Worm (Caenorhabditis elegans) whole organism, L2 larva: ENCODE results near the gene nlg-1.

Experiments
- C34F6.9 ChIP-seq: fragments of 150-350 bp; optimal IDR thresholded peaks from 2 replicates; lab custom pipeline; 2014; ENCODE audit warnings: missing biosample characterization, missing genetic modification characterization
- F13H6.1 ChIP-seq: sonication (generic microtip); optimal IDR thresholded peaks from 2 replicates; lab custom pipeline; 2016; ENCODE audit warnings: missing genetic modification characterization, missing compliant biosample characterization
- R02D3.7 ChIP-seq: fragments of 150-350 bp; optimal IDR thresholded peaks from 2 replicates; lab custom pipeline; 2014; ENCODE audit warnings: missing biosample characterization, missing genetic modification characterization
- ZK546.5 ChIP-seq: sonication (generic microtip); optimal IDR thresholded peaks from 2 replicates; lab custom pipeline; 2017; ENCODE audit warnings: missing biosample characterization, missing genetic modification characterization
- alr-1 ChIP-seq: fragments of 150-350 bp; optimal IDR thresholded peaks from 2 replicates; lab custom pipeline; 2014; ENCODE audit warnings: missing biosample characterization, missing genetic modification characterization
- aly-2 ChIP-seq: fragments of 150-350 bp; optimal IDR thresholded peaks from 2 replicates; lab custom pipeline; 2014; ENCODE audit warnings: missing biosample characterization, missing genetic modification characterization
- ama-1 ChIP-seq: fragments of 150-350 bp; optimal IDR thresholded peaks from 2 replicates; lab custom pipeline; 2018; ENCODE audit warnings: inconsistent platforms
- blmp-1 ChIP-seq: sonication (generic microtip); optimal IDR thresholded peaks from 2 replicates; lab custom pipeline; 2017; ENCODE audit warnings: missing genetic modification characterization, mild to moderate bottlenecking, missing compliant biosample characterization, antibody characterized with exemption, moderate library complexity; ENCODE audit not compliant: insufficient read depth
- ceh-82 ChIP-seq: fragments of 150-350 bp; optimal IDR thresholded peaks from 2 replicates; lab custom pipeline; 2014; ENCODE audit warnings: missing biosample characterization, missing genetic modification characterization
- crh-2 ChIP-seq: sonication (generic microtip); optimal IDR thresholded peaks from 2 replicates; lab custom pipeline; 2017; ENCODE audit warnings: missing biosample characterization, missing genetic modification characterization
- dmd-4 ChIP-seq: sonication (generic microtip); optimal IDR thresholded peaks from 2 replicates; lab custom pipeline; 2017; ENCODE audit warnings: missing biosample characterization, missing genetic modification characterization
- egl-27 ChIP-seq: sonication (generic microtip); optimal IDR thresholded peaks from 3 replicates; lab custom pipeline; 2017; ENCODE audit warnings: missing biosample characterization, missing genetic modification reagents, missing genetic modification characterization
- elt-1 ChIP-seq: fragments of 150-350 bp; optimal IDR thresholded peaks from 2 replicates; lab custom pipeline; 2014; ENCODE audit warnings: missing biosample characterization, missing genetic modification characterization
- elt-3 ChIP-seq: sonication (generic microtip); optimal IDR thresholded peaks from 2 replicates; lab custom pipeline; 2017; ENCODE audit warnings: missing biosample characterization, missing genetic modification characterization
- fos-1 ChIP-seq: fragments of 150-350 bp; optimal IDR thresholded peaks from 2 replicates; lab custom pipeline; 2014; ENCODE audit warnings: missing biosample characterization, missing genetic modification characterization
- lin-11 ChIP-seq: fragments of 150-350 bp; sonication (generic microtip); optimal IDR thresholded peaks from 2 replicates; lab custom pipeline; 2014; ENCODE audit warnings: missing biosample characterization, missing genetic modification characterization, inconsistent platforms, mixed read lengths
- lin-13 ChIP-seq: fragments of 150-350 bp; optimal IDR thresholded peaks from 2 replicates; lab custom pipeline; 2014; ENCODE audit warnings: missing biosample characterization, missing genetic modification reagents, missing genetic modification characterization
- lin-39 ChIP-seq: fragments of 150-350 bp; optimal IDR thresholded peaks from 2 replicates; lab custom pipeline; 2014; ENCODE audit warnings: missing biosample characterization, missing genetic modification reagents, missing genetic modification characterization
- lsy-2 ChIP-seq, 2 experiments: fragments of 150-350 bp in 1 of 2; sonication (generic microtip) in 1 of 2; optimal IDR thresholded peaks; 2 replicates each; lab custom pipeline; 2014 to 2017; ENCODE audit warnings: missing biosample characterization in 2 of 2, missing genetic modification characterization in 2 of 2
- mab-5 ChIP-seq: fragments of 150-350 bp; optimal IDR thresholded peaks from 2 replicates; lab custom pipeline; 2014; ENCODE audit warnings: missing biosample characterization, missing genetic modification characterization
- nhr-10 ChIP-seq: sonication (generic microtip); optimal IDR thresholded peaks from 2 replicates; lab custom pipeline; 2017; ENCODE audit warnings: missing biosample characterization, missing genetic modification characterization
- nhr-129 ChIP-seq: fragments of 150-350 bp; optimal IDR thresholded peaks from 2 replicates; lab custom pipeline; 2014; ENCODE audit warnings: missing biosample characterization, missing genetic modification characterization
- nhr-21 ChIP-seq: fragments of 150-350 bp; optimal IDR thresholded peaks from 2 replicates; lab custom pipeline; 2014; ENCODE audit warnings: missing biosample characterization, missing genetic modification characterization
- nhr-237 ChIP-seq: fragments of 150-350 bp; optimal IDR thresholded peaks from 2 replicates; lab custom pipeline; 2014; ENCODE audit warnings: missing biosample characterization, missing genetic modification characterization
- nhr-6 ChIP-seq: fragments of 150-350 bp; optimal IDR thresholded peaks from 2 replicates; lab custom pipeline; 2014; ENCODE audit warnings: missing biosample characterization, missing genetic modification characterization
- nhr-77 ChIP-seq: fragments of 150-350 bp; optimal IDR thresholded peaks from 2 replicates; lab custom pipeline; 2014; ENCODE audit warnings: missing biosample characterization, missing genetic modification characterization
- peb-1 ChIP-seq: fragments of 150-350 bp; optimal IDR thresholded peaks from 2 replicates; lab custom pipeline; 2014; ENCODE audit warnings: missing biosample characterization, missing genetic modification characterization
- skn-1 ChIP-seq: sonication (generic microtip); optimal IDR thresholded peaks from 2 replicates; lab custom pipeline; 2017; ENCODE audit warnings: missing biosample characterization, missing genetic modification characterization
- sma-3 ChIP-seq: sonication (generic microtip); optimal IDR thresholded peaks from 2 replicates; lab custom pipeline; 2016; ENCODE audit warnings: missing genetic modification reagents, missing genetic modification characterization, missing compliant biosample characterization
- sma-9 ChIP-seq, 2 experiments: fragments of 150-350 bp in 1 of 2; sonication (generic microtip) in 1 of 2; optimal IDR thresholded peaks; 2 replicates each; lab custom pipeline; 2014 to 2016; ENCODE audit warnings: missing genetic modification characterization in 2 of 2, mild to moderate bottlenecking in 1 of 2, missing biosample characterization in 1 of 2, missing compliant biosample characterization in 1 of 2, missing genetic modification reagents in 1 of 2, moderate library complexity in 1 of 2
- snpc-4 ChIP-seq: fragments of 150-350 bp; optimal IDR thresholded peaks from 2 replicates; lab custom pipeline; 2014; ENCODE audit warnings: missing biosample characterization, missing genetic modification characterization
- unc-55 ChIP-seq: fragments of 150-350 bp; sonication (generic microtip); optimal IDR thresholded peaks from 3 replicates; lab custom pipeline; 2014; ENCODE audit warnings: missing biosample characterization, missing genetic modification reagents, missing genetic modification characterization
- zag-1 ChIP-seq: fragments of 150-350 bp; optimal IDR thresholded peaks from 2 replicates; lab custom pipeline; 2014; ENCODE audit warnings: missing biosample characterization, missing genetic modification characterization
- ztf-1 ChIP-seq: fragments of 200-800 bp; sonication (Bioruptor generic); conservative IDR thresholded peaks from 2 replicates; pipeline ENCODE4 v1.3.6; 2022; ENCODE audit warnings: missing genetic modification characterization, missing compliant biosample characterization
- ztf-4 ChIP-seq: fragments of 150-350 bp; optimal IDR thresholded peaks from 2 replicates; lab custom pipeline; 2014; ENCODE audit warnings: missing biosample characterization, missing genetic modification characterization

nlg-1 gene

DNA sequence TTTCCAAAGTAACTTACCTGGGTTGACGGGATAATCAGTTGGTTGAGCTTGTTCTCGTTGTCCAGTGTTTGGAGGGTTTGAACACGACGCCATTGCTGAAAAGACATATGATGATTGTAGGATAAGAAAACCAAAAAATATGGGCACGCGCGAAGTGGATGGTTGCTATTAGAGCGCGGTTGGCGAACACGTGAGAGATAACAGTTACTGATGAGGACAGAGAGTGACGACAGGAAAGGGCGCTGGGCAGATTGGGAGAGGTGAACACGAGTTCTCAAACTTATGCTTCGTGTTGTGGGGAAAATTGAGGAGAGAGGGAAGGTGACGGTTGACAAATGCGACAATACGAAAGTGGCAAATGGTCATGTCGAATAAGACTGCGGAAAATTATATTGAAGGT, 27.1 kb downstream of the nlg-1 start, which contains the start of gene F54B11.8:
F54B11.8 (minus strand) TSS at position 101 of the 400 bp plus-strand sequence.
- TF ChIP-seq R02D3.7 (tag; lab: Kevin White, UChicago): no peak
- TF ChIP-seq nhr-6 (tag; lab: Kevin White, UChicago): no peak
- TF ChIP-seq mab-5 (tag; lab: Kevin White, UChicago): no peak
- TF ChIP-seq lsy-2 (tag; optimal IDR thresholded peaks at IDR 0.05; lab: Kevin White, UChicago): no peak
- TF ChIP-seq alr-1 (tag; lab: Kevin White, UChicago): no peak
- no peak for TF ChIP-seq egl-27 (tag; lab: Kevin White, UChicago)
- no peak for TF ChIP-seq nhr-129
- TF ChIP-seq nhr-10: no peak
- no peak for TF ChIP-seq ama-1 (lab: Kevin White, UChicago)
- TF ChIP-seq unc-55 (GFP tag; lab: Kevin White, UChicago): no peak
- no peak for TF ChIP-seq aly-2 (tag; lab: Kevin White, UChicago)

DNA sequence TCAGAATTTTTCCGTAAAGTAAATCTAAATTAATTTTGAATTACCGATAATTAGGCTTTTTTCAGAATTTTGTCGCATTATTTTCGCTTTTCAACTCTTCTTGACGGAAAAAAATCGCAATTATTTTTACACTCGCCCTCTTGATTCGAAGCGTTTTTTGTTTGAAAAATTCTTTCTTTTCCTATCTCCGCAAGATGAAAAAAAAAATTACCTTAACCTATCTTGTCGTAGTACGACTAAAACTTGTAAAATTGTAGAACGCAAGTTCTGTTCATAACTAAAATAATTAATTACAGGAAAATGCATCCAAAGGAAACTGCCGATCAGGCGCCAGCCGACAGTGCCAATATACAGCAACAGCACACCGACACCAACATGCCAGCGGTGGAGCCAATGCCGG, 30.8 kb downstream of the nlg-1 start, which contains the start of gene F54B11.7:
F54B11.7 (plus strand) TSS at position 301 of the 400 bp plus-strand sequence.
- no peak for TF ChIP-seq egl-27 (tag; lab: Kevin White, UChicago)
- no peak for TF ChIP-seq alr-1 (tag; lab: Kevin White, UChicago)
- TF ChIP-seq ceh-82 (tag; lab: Kevin White, UChicago): no peak
- no peak for TF ChIP-seq elt-3 (tag; lab: Kevin White, UChicago)
- no peak for TF ChIP-seq sma-3 (GFP tag; lab: Kevin White, UChicago)
- TF ChIP-seq blmp-1 (tag; lab: Kevin White, UChicago): no peak
- TF ChIP-seq nhr-6 (tag; lab: Kevin White, UChicago): no peak
- TF ChIP-seq lin-13 (GFP tag; lab: Kevin White, UChicago): no peak
- TF ChIP-seq lsy-2 (tag; optimal IDR thresholded peaks at IDR 0.05; lab: Kevin White, UChicago): no peak
- no peak for TF ChIP-seq C34F6.9 (tag; lab: Kevin White, UChicago)
- TF ChIP-seq lin-39 (tag; lab: Kevin White, UChicago): no peak

DNA sequence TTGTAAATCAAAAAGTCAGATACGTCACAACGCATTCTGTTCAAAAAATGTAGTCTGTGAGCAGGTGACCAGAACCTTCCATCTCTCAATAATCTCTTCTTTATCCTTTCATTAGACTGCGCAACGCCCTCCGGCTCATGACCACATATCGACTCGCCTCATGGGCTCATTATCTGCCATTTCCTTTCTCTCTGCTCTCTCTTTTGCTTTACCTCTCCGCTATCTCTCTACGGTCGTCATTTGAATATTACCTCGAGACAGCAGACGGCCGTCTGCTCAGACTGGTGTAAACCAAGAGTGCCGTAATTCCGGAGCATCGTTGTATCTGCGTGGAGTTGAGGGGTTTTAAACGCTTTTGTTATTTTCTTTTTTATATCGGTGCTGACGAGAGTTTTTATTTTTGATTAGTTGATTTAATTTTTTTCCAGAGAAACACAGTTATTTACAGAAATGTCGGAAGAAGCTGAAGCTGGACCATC, 32.9 kb downstream of the nlg-1 start, which contains the start of gene bra-1:
bra-1 (plus strand) TSS at position 429 of the 479 bp plus-strand sequence.
- TF ChIP-seq nhr-21 (tag; lab: Kevin White, UChicago) (peak; percentile 39), lin-11 (tag; lab: Kevin White, UChicago) (peak; percentile 86), elt-1 (tag; lab: Kevin White, UChicago) (no peak), snpc-4 (tag; lab: Kevin White, UChicago) (no peak), nhr-129 (peak; percentile 82), ama-1 (lab: Kevin White, UChicago) (no peak), lin-13 (GFP tag; lab: Kevin White, UChicago) (peak; percentile 39), unc-55 (GFP tag; lab: Kevin White, UChicago) (peak; percentile 44), nhr-10 (no peak), sma-9 (GFP tag; optimal IDR thresholded peaks at IDR 0.05; lab: Kevin White, UChicago) (peak; percentile 54), sma-9 (tag; optimal IDR thresholded peaks at IDR 0.05; lab: Kevin White, UChicago) (no peak), zag-1 (tag; lab: Kevin White, UChicago) (no peak), ztf-1 (GFP tag; lab: Robert Waterston, UW) (no peak), lsy-2 (tag; optimal IDR thresholded peaks at IDR 0.05; lab: Kevin White, UChicago) (peak; percentile 7 to 66), ceh-82 (tag; lab: Kevin White, UChicago) (no peak), nhr-77 (no peak), ztf-4 (tag; lab: Kevin White, UChicago) (peak; percentile 25), dmd-4 (tag; lab: Kevin White, UChicago) (no peak), C34F6.9 (tag; lab: Kevin White, UChicago) (peak; percentile 78), nhr-237 (tag; lab: Kevin White, UChicago) (no peak), crh-2 (tag; lab: Kevin White, UChicago) (peak; percentile 74), ZK546.5 (tag; lab: Kevin White, UChicago) (no peak), mab-5 (tag; lab: Kevin White, UChicago) (no peak), peb-1 (tag; lab: Kevin White, UChicago) (no peak), F13H6.1 (tag; lab: Kevin White, UChicago) (peak; percentile 20), fos-1 (tag; lab: Kevin White, UChicago) (peak; percentile 34), blmp-1 (tag; lab: Kevin White, UChicago) (no peak), skn-1 (tag; lab: Kevin White, UChicago) (peak; percentile 39)
